Worm (Caenorhabditis elegans) whole organism, L2 larva: ENCODE data around the gene dpf-6.

ENCODE experiments used
- C34F6.9 ChIP-seq: fragments of 150-350 bp; optimal IDR thresholded peaks from 2 replicates; lab custom pipeline; 2014; ENCODE audit warnings: missing biosample characterization, missing genetic modification characterization
- F13H6.1 ChIP-seq: sonication (generic microtip); optimal IDR thresholded peaks from 2 replicates; lab custom pipeline; 2016; ENCODE audit warnings: missing genetic modification characterization, missing compliant biosample characterization
- R02D3.7 ChIP-seq: fragments of 150-350 bp; optimal IDR thresholded peaks from 2 replicates; lab custom pipeline; 2014; ENCODE audit warnings: missing biosample characterization, missing genetic modification characterization
- ZK546.5 ChIP-seq: sonication (generic microtip); optimal IDR thresholded peaks from 2 replicates; lab custom pipeline; 2017; ENCODE audit warnings: missing biosample characterization, missing genetic modification characterization
- alr-1 ChIP-seq: fragments of 150-350 bp; optimal IDR thresholded peaks from 2 replicates; lab custom pipeline; 2014; ENCODE audit warnings: missing biosample characterization, missing genetic modification characterization
- aly-2 ChIP-seq: fragments of 150-350 bp; optimal IDR thresholded peaks from 2 replicates; lab custom pipeline; 2014; ENCODE audit warnings: missing biosample characterization, missing genetic modification characterization
- ama-1 ChIP-seq: fragments of 150-350 bp; optimal IDR thresholded peaks from 2 replicates; lab custom pipeline; 2018; ENCODE audit warnings: inconsistent platforms
- blmp-1 ChIP-seq: sonication (generic microtip); optimal IDR thresholded peaks from 2 replicates; lab custom pipeline; 2017; ENCODE audit warnings: missing genetic modification characterization, mild to moderate bottlenecking, missing compliant biosample characterization, antibody characterized with exemption, moderate library complexity; ENCODE audit not compliant: insufficient read depth
- ceh-16 ChIP-seq: fragments of 150-350 bp; optimal IDR thresholded peaks from 2 replicates; lab custom pipeline; 2014; ENCODE audit warnings: missing biosample characterization, missing genetic modification characterization
- ceh-82 ChIP-seq: fragments of 150-350 bp; optimal IDR thresholded peaks from 2 replicates; lab custom pipeline; 2014; ENCODE audit warnings: missing biosample characterization, missing genetic modification characterization
- crh-2 ChIP-seq: sonication (generic microtip); optimal IDR thresholded peaks from 2 replicates; lab custom pipeline; 2017; ENCODE audit warnings: missing biosample characterization, missing genetic modification characterization
- dmd-4 ChIP-seq: sonication (generic microtip); optimal IDR thresholded peaks from 2 replicates; lab custom pipeline; 2017; ENCODE audit warnings: missing biosample characterization, missing genetic modification characterization
- fos-1 ChIP-seq: fragments of 150-350 bp; optimal IDR thresholded peaks from 2 replicates; lab custom pipeline; 2014; ENCODE audit warnings: missing biosample characterization, missing genetic modification characterization
- gmeb-1 ChIP-seq: fragments of 150-350 bp; optimal IDR thresholded peaks from 2 replicates; lab custom pipeline; 2014; ENCODE audit warnings: missing biosample characterization, missing genetic modification characterization
- lin-13 ChIP-seq: fragments of 150-350 bp; optimal IDR thresholded peaks from 2 replicates; lab custom pipeline; 2014; ENCODE audit warnings: missing biosample characterization, missing genetic modification reagents, missing genetic modification characterization
- lin-39 ChIP-seq: fragments of 150-350 bp; optimal IDR thresholded peaks from 2 replicates; lab custom pipeline; 2014; ENCODE audit warnings: missing biosample characterization, missing genetic modification reagents, missing genetic modification characterization
- lsy-2 ChIP-seq, 2 experiments: fragments of 150-350 bp in 1 of 2; sonication (generic microtip) in 1 of 2; optimal IDR thresholded peaks; 2 replicates each; lab custom pipeline; 2014 to 2017; ENCODE audit warnings: missing biosample characterization in 2 of 2, missing genetic modification characterization in 2 of 2
- mab-5 ChIP-seq: fragments of 150-350 bp; optimal IDR thresholded peaks from 2 replicates; lab custom pipeline; 2014; ENCODE audit warnings: missing biosample characterization, missing genetic modification characterization
- nhr-10 ChIP-seq: sonication (generic microtip); optimal IDR thresholded peaks from 2 replicates; lab custom pipeline; 2017; ENCODE audit warnings: missing biosample characterization, missing genetic modification characterization
- nhr-11 ChIP-seq: fragments of 150-350 bp; optimal IDR thresholded peaks from 2 replicates; lab custom pipeline; 2014; ENCODE audit warnings: missing biosample characterization, missing genetic modification characterization
- nhr-12 ChIP-seq: fragments of 150-350 bp; optimal IDR thresholded peaks from 2 replicates; lab custom pipeline; 2014; ENCODE audit warnings: missing biosample characterization, missing genetic modification characterization
- nhr-129 ChIP-seq: fragments of 150-350 bp; optimal IDR thresholded peaks from 2 replicates; lab custom pipeline; 2014; ENCODE audit warnings: missing biosample characterization, missing genetic modification characterization
- nhr-21 ChIP-seq: fragments of 150-350 bp; optimal IDR thresholded peaks from 2 replicates; lab custom pipeline; 2014; ENCODE audit warnings: missing biosample characterization, missing genetic modification characterization
- nhr-237 ChIP-seq: fragments of 150-350 bp; optimal IDR thresholded peaks from 2 replicates; lab custom pipeline; 2014; ENCODE audit warnings: missing biosample characterization, missing genetic modification characterization
- nhr-25 ChIP-seq: fragments of 150-350 bp; sonication (generic microtip); optimal IDR thresholded peaks from 3 replicates; lab custom pipeline; 2014; ENCODE audit warnings: missing biosample characterization, missing genetic modification characterization
- nhr-77 ChIP-seq: fragments of 150-350 bp; optimal IDR thresholded peaks from 2 replicates; lab custom pipeline; 2014; ENCODE audit warnings: missing biosample characterization, missing genetic modification characterization
- skn-1 ChIP-seq: sonication (generic microtip); optimal IDR thresholded peaks from 2 replicates; lab custom pipeline; 2017; ENCODE audit warnings: missing biosample characterization, missing genetic modification characterization
- sma-3 ChIP-seq: sonication (generic microtip); optimal IDR thresholded peaks from 2 replicates; lab custom pipeline; 2016; ENCODE audit warnings: missing genetic modification reagents, missing genetic modification characterization, missing compliant biosample characterization
- sma-9 ChIP-seq, 2 experiments: fragments of 150-350 bp in 1 of 2; sonication (generic microtip) in 1 of 2; optimal IDR thresholded peaks; 2 replicates each; lab custom pipeline; 2014 to 2016; ENCODE audit warnings: missing genetic modification characterization in 2 of 2, mild to moderate bottlenecking in 1 of 2, missing biosample characterization in 1 of 2, missing compliant biosample characterization in 1 of 2, missing genetic modification reagents in 1 of 2, moderate library complexity in 1 of 2
- snpc-4 ChIP-seq: fragments of 150-350 bp; optimal IDR thresholded peaks from 2 replicates; lab custom pipeline; 2014; ENCODE audit warnings: missing biosample characterization, missing genetic modification characterization
- unc-39 ChIP-seq: fragments of 150-350 bp; optimal IDR thresholded peaks from 2 replicates; lab custom pipeline; 2014; ENCODE audit warnings: missing biosample characterization, missing genetic modification characterization
- unc-55 ChIP-seq: fragments of 150-350 bp; sonication (generic microtip); optimal IDR thresholded peaks from 3 replicates; lab custom pipeline; 2014; ENCODE audit warnings: missing biosample characterization, missing genetic modification reagents, missing genetic modification characterization
- unc-62 ChIP-seq: fragments of 150-350 bp; optimal IDR thresholded peaks from 2 replicates; lab custom pipeline; 2014; ENCODE audit warnings: missing biosample characterization, missing genetic modification reagents, missing genetic modification characterization
- zag-1 ChIP-seq: fragments of 150-350 bp; optimal IDR thresholded peaks from 2 replicates; lab custom pipeline; 2014; ENCODE audit warnings: missing biosample characterization, missing genetic modification characterization
- ztf-1 ChIP-seq: fragments of 200-800 bp; sonication (Bioruptor generic); conservative IDR thresholded peaks from 2 replicates; pipeline ENCODE4 v1.3.6; 2022; ENCODE audit warnings: missing genetic modification characterization, missing compliant biosample characterization
- ztf-4 ChIP-seq: fragments of 150-350 bp; optimal IDR thresholded peaks from 2 replicates; lab custom pipeline; 2014; ENCODE audit warnings: missing biosample characterization, missing genetic modification characterization

Gene dpf-6

ce11 chrIII:8050944-8051343 is 12.9 kb downstream of the dpf-6 start, which contains the start of gene K12H4.7:
Gene K12H4.7 (minus strand): TSS chrIII:8051081.
- TF ChIP-seq fos-1, result peak; percentile 93
- TF ChIP-seq skn-1 (tag; lab: Kevin White, UChicago), result peak; percentile 26
- no peak for TF ChIP-seq ztf-4 (tag; lab: Kevin White, UChicago)
- no peak for TF ChIP-seq nhr-25 (tag; lab: Kevin White, UChicago)
- TF ChIP-seq crh-2, result peak; percentile 63
- peak; percentile 1 for TF ChIP-seq sma-9 (GFP tag; optimal IDR thresholded peaks at IDR 0.05; lab: Kevin White, UChicago)
- no peak for TF ChIP-seq sma-9 (tag; optimal IDR thresholded peaks at IDR 0.05; lab: Kevin White, UChicago)
- TF ChIP-seq, all 48 proteins: peak for 4

ce11 chrIII:8051838-8052237 is 13.8 kb downstream of the dpf-6 start:
- no peak for TF ChIP-seq fos-1
- TF ChIP-seq zag-1 (tag; lab: Kevin White, UChicago), result no peak
- no peak for TF ChIP-seq sma-3 (GFP tag; lab: Kevin White, UChicago)
- no peak for TF ChIP-seq snpc-4 (tag; lab: Kevin White, UChicago)
- no peak for TF ChIP-seq ceh-82 (tag; lab: Kevin White, UChicago)
- TF ChIP-seq nhr-21 (tag; lab: Kevin White, UChicago), result no peak
- no peak for TF ChIP-seq nhr-12 (tag; lab: Kevin White, UChicago)
- TF ChIP-seq ama-1 (lab: Kevin White, UChicago), result no peak
- TF ChIP-seq aly-2 (tag; lab: Kevin White, UChicago), result no peak
- TF ChIP-seq ZK546.5 (tag; lab: Kevin White, UChicago), result no peak
- no peak for TF ChIP-seq lin-13 (GFP tag; lab: Kevin White, UChicago)
- no peak for TF ChIP-seq ceh-16
- TF ChIP-seq dmd-4 (tag; lab: Kevin White, UChicago), result no peak
- no peak for TF ChIP-seq F13H6.1 (tag; lab: Kevin White, UChicago)
- no peak for TF ChIP-seq nhr-77
- TF ChIP-seq unc-39, result no peak
- TF ChIP-seq nhr-129 (tag; lab: Kevin White, UChicago), result no peak

- TF ChIP-seq nhr-129 (tag; lab: Kevin White, UChicago) (no peak), ztf-1 (GFP tag; lab: Robert Waterston, UW) (no peak), unc-62 (no peak), nhr-237 (tag; lab: Kevin White, UChicago) (no peak), ceh-82 (tag; lab: Kevin White, UChicago) (no peak), lsy-2 (tag; optimal IDR thresholded peaks at IDR 0.05; lab: Kevin White, UChicago) (peak in 1 of 2 experiments; percentile 12), blmp-1 (tag; lab: Kevin White, UChicago) (no peak)
These were observed 23.1 kb downstream of the dpf-6 start for ce11 chrIII:8061114-8061513.

DNA sequence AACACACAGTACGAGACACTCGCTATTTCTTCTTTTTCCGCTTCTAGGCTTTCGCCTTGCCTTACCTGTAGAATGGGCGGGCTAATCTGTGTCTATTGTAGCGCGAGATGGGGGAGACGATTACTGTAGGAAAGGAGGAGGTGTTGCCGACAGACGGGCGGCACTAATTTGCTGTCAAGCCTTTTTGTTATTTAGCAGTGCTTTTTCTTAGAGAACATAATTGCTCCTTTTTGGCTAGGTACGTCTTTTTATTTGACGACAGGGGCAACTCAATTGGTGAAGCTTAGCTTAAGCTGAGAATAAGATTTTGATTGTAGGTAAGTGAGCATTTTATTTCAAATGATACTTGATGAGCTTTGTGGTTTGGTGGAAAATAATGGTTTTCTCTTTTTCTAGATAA is 25.6 kb downstream of the dpf-6 start:
- no peak for TF ChIP-seq unc-62
- TF ChIP-seq ama-1 (lab: Kevin White, UChicago), result no peak
- no peak for TF ChIP-seq dmd-4 (tag; lab: Kevin White, UChicago)
- TF ChIP-seq nhr-12 (tag; lab: Kevin White, UChicago), result no peak
- no peak for TF ChIP-seq nhr-21 (tag; lab: Kevin White, UChicago)
- TF ChIP-seq C34F6.9, result no peak
- TF ChIP-seq ztf-1 (GFP tag; lab: Robert Waterston, UW), result no peak
- TF ChIP-seq R02D3.7 (tag; lab: Kevin White, UChicago), result no peak
- no peak for TF ChIP-seq sma-3 (GFP tag; lab: Kevin White, UChicago)
- no peak for TF ChIP-seq lsy-2 (tag; optimal IDR thresholded peaks at IDR 0.05; lab: Kevin White, UChicago)
- no peak for TF ChIP-seq snpc-4 (tag; lab: Kevin White, UChicago)
- no peak for TF ChIP-seq lin-39 (tag; lab: Kevin White, UChicago)
- no peak for TF ChIP-seq nhr-129 (tag; lab: Kevin White, UChicago)
- no peak for TF ChIP-seq aly-2 (tag; lab: Kevin White, UChicago)
- TF ChIP-seq fos-1, result no peak
- TF ChIP-seq nhr-10 (tag; lab: Kevin White, UChicago), result no peak
- TF ChIP-seq mab-5 (tag; lab: Kevin White, UChicago), result no peak

- TF ChIP-seq lsy-2 (tag; optimal IDR thresholded peaks at IDR 0.05; lab: Kevin White, UChicago), result peak in 1 of 2 experiments; percentile 42
- no peak for TF ChIP-seq crh-2
These were observed 27.1 kb downstream of the dpf-6 start for ce11 chrIII:8065101-8065500.

ce11 chrIII:8066989-8067388 is 28.9 kb downstream of the dpf-6 start, which contains the start of gene pros-1:
Gene pros-1 (plus strand): TSS chrIII:8067289.
- TF ChIP-seq ama-1 (lab: Kevin White, UChicago) (no peak), ztf-1 (GFP tag; lab: Robert Waterston, UW) (no peak), nhr-11 (tag; lab: Kevin White, UChicago) (no peak), ceh-82 (tag; lab: Kevin White, UChicago) (no peak), gmeb-1 (tag; lab: Kevin White, UChicago) (no peak), unc-55 (GFP tag; lab: Kevin White, UChicago) (no peak), F13H6.1 (tag; lab: Kevin White, UChicago) (no peak), nhr-21 (tag; lab: Kevin White, UChicago) (no peak), ceh-16 (no peak), nhr-10 (tag; lab: Kevin White, UChicago) (no peak), aly-2 (tag; lab: Kevin White, UChicago) (no peak), nhr-129 (tag; lab: Kevin White, UChicago) (no peak), sma-3 (GFP tag; lab: Kevin White, UChicago) (no peak), zag-1 (tag; lab: Kevin White, UChicago) (no peak), lin-39 (tag; lab: Kevin White, UChicago) (no peak), snpc-4 (tag; lab: Kevin White, UChicago) (no peak), nhr-12 (tag; lab: Kevin White, UChicago) (no peak), alr-1 (tag; lab: Kevin White, UChicago) (no peak), nhr-237 (tag; lab: Kevin White, UChicago) (no peak), unc-62 (no peak)
